Fruit fly (Drosophila melanogaster) whole organism, adult: ENCODE data around the gene Smyd5.
A peak's percentile ranks its signal among the peaks of the same experiment; 100 is the strongest.

Experiments
- CG11617 ChIP-seq: fragments of 200-800 bp; sonication (Bioruptor generic); optimal IDR thresholded peaks from 2 replicates; lab custom pipeline; 2017; ENCODE audit warnings: mild to moderate bottlenecking, missing biosample characterization, missing genetic modification reagents, missing genetic modification characterization
- CG33017 ChIP-seq: fragments of 200-800 bp; sonication (Bioruptor generic); optimal IDR thresholded peaks from 2 replicates; lab custom pipeline; 2018; ENCODE audit warnings: missing biosample characterization, mild to moderate bottlenecking, missing genetic modification characterization, moderate library complexity
- CG7045 ChIP-seq: fragments of 200-800 bp; sonication (Bioruptor generic); optimal IDR thresholded peaks from 2 replicates; lab custom pipeline; 2017; ENCODE audit warnings: missing biosample characterization, mild to moderate bottlenecking, missing genetic modification characterization
- CG7101 ChIP-seq: fragments of 200-800 bp; sonication (Bioruptor generic); optimal IDR thresholded peaks from 2 replicates; lab custom pipeline; 2018; ENCODE audit warnings: missing biosample characterization, mild to moderate bottlenecking, missing genetic modification characterization, moderate library complexity
- Crg-1 ChIP-seq: fragments of 200-800 bp; sonication (Bioruptor generic); optimal IDR thresholded peaks from 2 replicates; lab custom pipeline; 2016; ENCODE audit warnings: missing biosample characterization, missing genetic modification characterization
- Hr96 ChIP-seq: fragments of 200-800 bp; sonication (Bioruptor generic); optimal IDR thresholded peaks from 2 replicates; lab custom pipeline; 2016; ENCODE audit warnings: missing biosample characterization, missing genetic modification characterization
- Mnt ChIP-seq: fragments of 200-800 bp; sonication (Bioruptor generic); optimal IDR thresholded peaks from 2 replicates; lab custom pipeline; 2016; ENCODE audit warnings: missing biosample characterization, mild to moderate bottlenecking, missing genetic modification characterization
- bab1 ChIP-seq: fragments of 200-800 bp; sonication (Bioruptor generic); optimal IDR thresholded peaks from 3 replicates; lab custom pipeline; 2019; ENCODE audit warnings: missing biosample characterization, mild to moderate bottlenecking, missing genetic modification characterization, moderate library complexity
- cic ChIP-seq: fragments of 200-800 bp; sonication (Bioruptor generic); optimal IDR thresholded peaks from 2 replicates; lab custom pipeline; 2017; ENCODE audit warnings: missing biosample characterization, mild to moderate bottlenecking, missing genetic modification characterization, moderate library complexity
- cnc ChIP-seq, 2 experiments: fragments of >200 bp; optimal IDR thresholded peaks; 2 replicates each; lab custom pipeline; 2017
- pad ChIP-seq: fragments of 200-800 bp; sonication (Bioruptor generic); optimal IDR thresholded peaks from 3 replicates; lab custom pipeline; 2017; ENCODE audit warnings: missing biosample characterization, missing genetic modification characterization, mild to moderate bottlenecking, moderate library complexity, missing genetic modification reagents

dm6 chr3R:21223453-21224057 is 5.0 kb upstream of the Smyd5 start, which contains the start of the genes CG3337 and Nelf-A:
- TF ChIP-seq CG33017 (tag; lab: Kevin White, UChicago) (no peak), CG11617 (GFP tag; lab: Kevin White, UChicago) (peak; percentile 17), bab1 (GFP tag; lab: Kevin White, UChicago) (peak; percentile 68), CG7045 (GFP tag; lab: Kevin White, UChicago) (peak; percentile 18), Mnt (GFP tag; lab: Kevin White, UChicago) (peak; percentile 89), Hr96 (GFP tag; lab: Kevin White, UChicago) (no peak), pad (peak; percentile 74), cnc (optimal IDR thresholded peaks at IDR 0.05; lab: Kevin White, UChicago) (no peak), cic (GFP tag; lab: Kevin White, UChicago) (peak; percentile 68), Crg-1 (GFP tag; lab: Kevin White, UChicago) (peak; percentile 87), CG7101 (tag; lab: Kevin White, UChicago) (peak; percentile 50)
